Worm (Caenorhabditis elegans) whole organism, L4 larva: ENCODE measurements around the gene zhit-2.

Experiments used
- D1046.2 ChIP-seq: fragments of 200-800 bp; sonication (Bioruptor generic); IDR thresholded peaks from 2 replicates; pipeline ENCODE4 v1.3.6; 2022; ENCODE audit warnings: missing genetic modification characterization, missing compliant biosample characterization
- F26F4.8 ChIP-seq: fragments of 200-800 bp; sonication (Bioruptor generic); conservative IDR thresholded peaks from 2 replicates; pipeline ENCODE4 v1.3.6; 2022; ENCODE audit warnings: missing genetic modification characterization, missing compliant biosample characterization
- T26A8.4 ChIP-seq: fragments of 200-800 bp; sonication (Bioruptor generic); IDR thresholded peaks from 2 replicates; pipeline ENCODE4 v1.3.6; 2022; ENCODE audit warnings: missing genetic modification characterization, missing compliant biosample characterization
- Y105C5A.15 ChIP-seq: fragments of 200-800 bp; sonication (Bioruptor generic); IDR thresholded peaks from 2 replicates; pipeline ENCODE4 v1.3.6; 2022; ENCODE audit warnings: missing genetic modification characterization, missing compliant biosample characterization
- Y48G9A.11 ChIP-seq: fragments of 200-800 bp; sonication (Bioruptor generic); IDR thresholded peaks from 2 replicates; pipeline ENCODE4 v1.3.6; 2022; ENCODE audit warnings: missing genetic modification reagents, missing genetic modification characterization, missing compliant biosample characterization
- Y75B8A.6 ChIP-seq: fragments of 200-800 bp; sonication (Bioruptor generic); IDR thresholded peaks from 2 replicates; pipeline ENCODE4 v1.3.6; 2022; ENCODE audit warnings: missing genetic modification reagents, missing genetic modification characterization, missing compliant biosample characterization
- aha-1 ChIP-seq: fragments of 150-350 bp; peaks from one replicate; lab custom pipeline; 2014; ENCODE audit warnings: missing biosample characterization, missing genetic modification characterization
- aly-2 ChIP-seq: sonication (generic microtip); optimal IDR thresholded peaks from 2 replicates; lab custom pipeline; 2018; ENCODE audit warnings: missing biosample characterization, missing genetic modification characterization
- attf-4 ChIP-seq: sonication (generic microtip); optimal IDR thresholded peaks from 3 replicates; lab custom pipeline; 2017; ENCODE audit warnings: missing biosample characterization, missing genetic modification characterization
- ceh-20 ChIP-seq: fragments of 200-800 bp; sonication (Bioruptor generic); IDR thresholded peaks from 2 replicates; pipeline ENCODE4 v1.3.6; 2022; ENCODE audit warnings: missing genetic modification reagents, missing genetic modification characterization, missing compliant biosample characterization
- ceh-28 ChIP-seq: fragments of 150-350 bp; optimal IDR thresholded peaks from 2 replicates; lab custom pipeline; 2014; ENCODE audit warnings: missing biosample characterization, missing genetic modification reagents, missing genetic modification characterization
- ceh-82 ChIP-seq: sonication (generic microtip); optimal IDR thresholded peaks from 2 replicates; lab custom pipeline; 2017; ENCODE audit warnings: missing biosample characterization, missing genetic modification characterization
- cey-2 ChIP-seq: sonication (generic microtip); optimal IDR thresholded peaks from 3 replicates; lab custom pipeline; 2017; ENCODE audit warnings: missing genetic modification characterization, mild to moderate bottlenecking, missing compliant biosample characterization, antibody characterized with exemption, borderline replicate concordance; ENCODE audit not compliant: insufficient read depth
- daf-12 ChIP-seq: fragments of 150-350 bp; optimal IDR thresholded peaks from 2 replicates; lab custom pipeline; 2014; ENCODE audit warnings: missing biosample characterization, missing genetic modification reagents, missing genetic modification characterization
- dpl-1 ChIP-seq: fragments of 150-350 bp; optimal IDR thresholded peaks from 2 replicates; lab custom pipeline; 2014; ENCODE audit warnings: missing biosample characterization, missing genetic modification reagents, missing genetic modification characterization
- duxl-1 ChIP-seq: sonication (generic microtip); optimal IDR thresholded peaks from 2 replicates; lab custom pipeline; 2016; ENCODE audit warnings: mild to moderate bottlenecking, missing genetic modification characterization, moderate library complexity, missing compliant biosample characterization; ENCODE audit not compliant: poor library complexity
- dve-1 ChIP-seq: sonication (generic microtip); optimal IDR thresholded peaks from 2 replicates; lab custom pipeline; 2017; ENCODE audit warnings: antibody characterized with exemption, mild to moderate bottlenecking, missing genetic modification characterization, missing compliant biosample characterization; ENCODE audit not compliant: insufficient read depth
- egl-27 ChIP-seq: sonication (generic microtip); optimal IDR thresholded peaks from 3 replicates; lab custom pipeline; 2017; ENCODE audit warnings: missing biosample characterization, missing genetic modification reagents, missing genetic modification characterization
- fkh-10 ChIP-seq: fragments of 150-350 bp; optimal IDR thresholded peaks from 2 replicates; lab custom pipeline; 2014; ENCODE audit warnings: missing biosample characterization, missing genetic modification reagents, missing genetic modification characterization
- gei-8 ChIP-seq: fragments of 200-800 bp; sonication (Bioruptor generic); optimal IDR thresholded peaks from 2 replicates; lab custom pipeline; 2018; ENCODE audit warnings: mild to moderate bottlenecking, missing genetic modification characterization, missing compliant biosample characterization
- hif-1 ChIP-seq, 2 experiments: sonication (generic microtip); optimal IDR thresholded peaks; 2 replicates each; lab custom pipeline; 2016 to 2017; ENCODE audit warnings: missing compliant biosample characterization in 2 of 2, missing genetic modification characterization in 2 of 2, missing genetic modification reagents in 2 of 2, missing genotype in 2 of 2, mild to moderate bottlenecking in 1 of 2
- hlh-11 ChIP-seq: fragments of 200-800 bp; sonication (Bioruptor generic); optimal IDR thresholded peaks from 2 replicates; lab custom pipeline; 2018; ENCODE audit warnings: mild to moderate bottlenecking, missing genetic modification characterization, missing compliant biosample characterization
- hlh-30 ChIP-seq: sonication (generic microtip); optimal IDR thresholded peaks from 2 replicates; lab custom pipeline; 2017; ENCODE audit warnings: antibody characterized with exemption, mild to moderate bottlenecking, missing genetic modification characterization, missing compliant biosample characterization; ENCODE audit not compliant: insufficient read depth
- hmg-1.1 ChIP-seq: fragments of 200-800 bp; sonication (Bioruptor generic); IDR thresholded peaks from 2 replicates; pipeline ENCODE4 v1.3.6; 2022; ENCODE audit warnings: missing genetic modification reagents, missing genetic modification characterization, missing compliant biosample characterization
- lim-7 ChIP-seq: fragments of 200-800 bp; sonication (Bioruptor generic); IDR thresholded peaks from 2 replicates; pipeline ENCODE4 v1.3.6; 2022; ENCODE audit warnings: missing genetic modification characterization, missing compliant biosample characterization
- lin-13 ChIP-seq: fragments of 150-350 bp; optimal IDR thresholded peaks from 2 replicates; lab custom pipeline; 2014; ENCODE audit warnings: missing biosample characterization, missing genetic modification reagents, missing genetic modification characterization
- lin-39 ChIP-seq: fragments of 150-350 bp; optimal IDR thresholded peaks from 2 replicates; lab custom pipeline; 2014; ENCODE audit warnings: missing biosample characterization, missing genetic modification reagents, missing genetic modification characterization
- lsy-2 ChIP-seq, 2 experiments: fragments of 150-350 bp in 1 of 2; sonication (generic microtip) in 1 of 2; optimal IDR thresholded peaks; 2 replicates each; lab custom pipeline; 2014 to 2017; ENCODE audit warnings: missing biosample characterization in 2 of 2, missing genetic modification characterization in 2 of 2
- madf-9 ChIP-seq: fragments of 200-800 bp; sonication (Bioruptor generic); conservative IDR thresholded peaks from 2 replicates; pipeline ENCODE4 v1.3.6; 2022; ENCODE audit warnings: missing genetic modification reagents, missing genetic modification characterization, missing compliant biosample characterization
- mdt-29 ChIP-seq: fragments of 200-800 bp; sonication (Bioruptor generic); IDR thresholded peaks from 2 replicates; pipeline ENCODE4 v1.3.6; 2022; ENCODE audit warnings: missing genetic modification reagents, missing genetic modification characterization, missing compliant biosample characterization
- mxl-2 ChIP-seq: fragments of 200-800 bp; sonication (Bioruptor generic); conservative IDR thresholded peaks from 2 replicates; pipeline ENCODE4 v1.3.6; 2022; ENCODE audit warnings: missing genetic modification reagents, missing genetic modification characterization, missing compliant biosample characterization
- mxl-3 ChIP-seq: fragments of 200-800 bp; sonication (Bioruptor generic); optimal IDR thresholded peaks from 2 replicates; lab custom pipeline; 2018; ENCODE audit warnings: mild to moderate bottlenecking, missing genetic modification characterization, missing compliant biosample characterization
- nhr-102 ChIP-seq: sonication (generic microtip); optimal IDR thresholded peaks from 2 replicates; lab custom pipeline; 2016; ENCODE audit warnings: mild to moderate bottlenecking, missing genetic modification characterization, moderate library complexity, missing compliant biosample characterization
- nhr-25 ChIP-seq: sonication (generic microtip); optimal IDR thresholded peaks from 2 replicates; lab custom pipeline; 2017; ENCODE audit warnings: missing genetic modification characterization, mild to moderate bottlenecking, missing compliant biosample characterization, antibody characterized with exemption, moderate library complexity, borderline replicate concordance; ENCODE audit not compliant: insufficient read depth
- nhr-42 ChIP-seq: fragments of 200-800 bp; sonication (Bioruptor generic); IDR thresholded peaks from 2 replicates; pipeline ENCODE4 v1.3.6; 2022; ENCODE audit warnings: missing genetic modification characterization, missing compliant biosample characterization
- nhr-6 ChIP-seq: fragments of 150-350 bp; optimal IDR thresholded peaks from 2 replicates; lab custom pipeline; 2014; ENCODE audit warnings: missing biosample characterization, missing genetic modification characterization
- php-3 ChIP-seq: fragments of 200-800 bp; sonication (Bioruptor generic); IDR thresholded peaks from 2 replicates; pipeline ENCODE4 v1.3.6; 2022; ENCODE audit warnings: missing genetic modification reagents, missing genetic modification characterization, missing compliant biosample characterization
- pqm-1 ChIP-seq: sonication (generic microtip); optimal IDR thresholded peaks from 2 replicates; lab custom pipeline; 2017; ENCODE audit warnings: missing biosample characterization, missing genetic modification characterization
- sdz-12 ChIP-seq: fragments of 200-800 bp; sonication (Bioruptor generic); optimal IDR thresholded peaks from 2 replicates; lab custom pipeline; 2018; ENCODE audit warnings: mild to moderate bottlenecking, missing genetic modification characterization, missing compliant biosample characterization
- set-16 ChIP-seq: fragments of 200-800 bp; sonication (Bioruptor generic); IDR thresholded peaks from 2 replicates; pipeline ENCODE4 v1.3.6; 2022; ENCODE audit warnings: missing genetic modification reagents, missing genetic modification characterization, missing compliant biosample characterization
- skn-1 ChIP-seq: fragments of 150-350 bp; optimal IDR thresholded peaks from 2 replicates; lab custom pipeline; 2014; ENCODE audit warnings: missing biosample characterization, missing genetic modification characterization
- snpc-1.2 ChIP-seq: fragments of 200-800 bp; sonication (Bioruptor generic); IDR thresholded peaks from 2 replicates; pipeline ENCODE4 v1.3.6; 2022; ENCODE audit warnings: missing genetic modification reagents, missing genetic modification characterization, missing compliant biosample characterization
- spr-3 ChIP-seq: fragments of 200-800 bp; sonication (Bioruptor generic); optimal IDR thresholded peaks from 2 replicates; lab custom pipeline; 2018; ENCODE audit warnings: mild to moderate bottlenecking, missing genetic modification characterization, missing compliant biosample characterization
- unc-130 ChIP-seq: sonication (generic microtip); optimal IDR thresholded peaks from 2 replicates; lab custom pipeline; 2016; ENCODE audit warnings: missing genetic modification reagents, missing genetic modification characterization, missing compliant biosample characterization
- vab-7 ChIP-seq: fragments of 200-800 bp; sonication (Bioruptor generic); IDR thresholded peaks from 2 replicates; pipeline ENCODE4 v1.3.6; 2022; ENCODE audit warnings: missing genetic modification reagents, missing genetic modification characterization, missing compliant biosample characterization
- zag-1 ChIP-seq: fragments of 150-350 bp; optimal IDR thresholded peaks from 2 replicates; lab custom pipeline; 2014; ENCODE audit warnings: missing biosample characterization, missing genetic modification characterization
- zfp-3 ChIP-seq: fragments of 200-800 bp; sonication (Bioruptor generic); conservative IDR thresholded peaks from 2 replicates; pipeline ENCODE4 v1.3.6; 2022; ENCODE audit warnings: missing genetic modification reagents, missing genetic modification characterization, missing compliant biosample characterization
- zip-11 ChIP-seq: fragments of 200-800 bp; sonication (Bioruptor generic); IDR thresholded peaks from 2 replicates; pipeline ENCODE4 v1.3.6; 2022; ENCODE audit warnings: missing genetic modification characterization, missing compliant biosample characterization
- zip-2 ChIP-seq: fragments of 150-350 bp; optimal IDR thresholded peaks from 2 replicates; lab custom pipeline; 2014; ENCODE audit warnings: missing biosample characterization, missing genetic modification characterization

zhit-2 gene

ce11 chrIII:4281955-4282618 lies 37.9 kb upstream of the zhit-2 start (continued):
- peak; percentile 91 for TF ChIP-seq zag-1 (tag; lab: Kevin White, UChicago)
- TF ChIP-seq duxl-1, result peak; percentile 81
- no peak for TF ChIP-seq Y105C5A.15
- TF ChIP-seq lin-13 (GFP tag; lab: Kevin White, UChicago), result peak; percentile 90
- peak; percentile 54 for TF ChIP-seq attf-4
- TF ChIP-seq snpc-1.2 (GFP tag; lab: Robert Waterston, UW), result no peak; the same call in 1 of the 2 replicates
- peak; percentile 98 for TF ChIP-seq nhr-102 (tag; lab: Kevin White, UChicago)
- peak; percentile 89 for TF ChIP-seq mdt-29 (GFP tag; lab: Robert Waterston, UW)
- peak; percentile 9; the same call in 1 of the 2 replicates for TF ChIP-seq D1046.2 (GFP tag; lab: Robert Waterston, UW)
- TF ChIP-seq T26A8.4 (GFP tag; lab: Robert Waterston, UW), result peak; percentile 98
- peak; percentile 99 for TF ChIP-seq dve-1
- peak; percentile 82 for TF ChIP-seq cey-2 (tag; lab: Kevin White, UChicago)
- TF ChIP-seq hif-1 (tag; optimal IDR thresholded peaks at IDR 0.05; lab: Kevin White, UChicago), result peak; percentile 90 to 96
- peak; percentile 82 for TF ChIP-seq vab-7 (GFP tag; lab: Robert Waterston, UW)
- no peak for TF ChIP-seq ceh-82 (tag; lab: Kevin White, UChicago)
- peak; percentile 99 for TF ChIP-seq mxl-3 (GFP tag; lab: Kevin White, UChicago)
- peak; percentile 100 for TF ChIP-seq gei-8 (GFP tag; lab: Kevin White, UChicago)
- peak; percentile 62 for TF ChIP-seq ceh-28 (tag; lab: Kevin White, UChicago)
- peak; percentile 98 for TF ChIP-seq hmg-1.1 (GFP tag; lab: Robert Waterston, UW)
- peak; percentile 100 for TF ChIP-seq aha-1 (tag; lab: Kevin White, UChicago)
- peak; percentile 98 for TF ChIP-seq ceh-20 (GFP tag; lab: Robert Waterston, UW)
- no peak for TF ChIP-seq egl-27
- TF ChIP-seq lsy-2 (tag; optimal IDR thresholded peaks at IDR 0.05; lab: Kevin White, UChicago), result peak; percentile 93 to 95
- 0 out of 2 replicates have a peak, but pooled peaks have one; percentile 8 for TF ChIP-seq Y75B8A.6 (GFP tag; lab: Robert Waterston, UW)
- TF ChIP-seq madf-9 (GFP tag; lab: Robert Waterston, UW), result peak; percentile 99
- TF ChIP-seq fkh-10 (GFP tag; lab: Kevin White, UChicago), result peak; percentile 86
- TF ChIP-seq php-3, result peak; percentile 77
- no peak for TF ChIP-seq sdz-12 (GFP tag; lab: Kevin White, UChicago)
- TF ChIP-seq nhr-6 (tag; lab: Kevin White, UChicago), result peak; percentile 29
- no peak for TF ChIP-seq pqm-1 (tag; lab: Kevin White, UChicago)
- TF ChIP-seq nhr-25, result peak; percentile 83
- TF ChIP-seq nhr-42, result peak; percentile 84
- TF ChIP-seq spr-3, result peak; percentile 92
- TF ChIP-seq skn-1 (tag; lab: Kevin White, UChicago), result no peak
- peak; percentile 83 for TF ChIP-seq mxl-2 (GFP tag; lab: Robert Waterston, UW)
- TF ChIP-seq zip-11 (GFP tag; lab: Robert Waterston, UW), result no peak; the same call in 1 of the 2 replicates
- no peak for TF ChIP-seq daf-12 (tag; lab: Kevin White, UChicago)
- TF ChIP-seq zfp-3 (GFP tag; lab: Robert Waterston, UW), result peak; percentile 91
- no peak for TF ChIP-seq aly-2 (tag; lab: Kevin White, UChicago)
- TF ChIP-seq Y48G9A.11 (GFP tag; lab: Robert Waterston, UW), result no peak
- peak; percentile 78 for TF ChIP-seq dpl-1 (GFP tag; lab: Kevin White, UChicago)
- peak; percentile 98 for TF ChIP-seq hlh-30 (tag; lab: Kevin White, UChicago)
- peak; percentile 42; the same call in 1 of the 2 replicates for TF ChIP-seq lim-7
- peak; percentile 79 for TF ChIP-seq zip-2 (tag; lab: Kevin White, UChicago)
- TF ChIP-seq lin-39, result peak; percentile 74
- TF ChIP-seq set-16 (GFP tag; lab: Robert Waterston, UW), result peak; percentile 100
- TF ChIP-seq F26F4.8 (GFP tag; lab: Robert Waterston, UW), result no peak
- TF ChIP-seq unc-130 (GFP tag; lab: Kevin White, UChicago), result peak; percentile 25
- TF ChIP-seq hlh-11 (tag; lab: Kevin White, UChicago), result peak; percentile 100
